Fruit fly (Drosophila melanogaster) Kc167 (cell line): Measurements from ENCODE around the gene dtr.

Experiments
- Myc ChIP-seq: fragments of >200 bp; optimal IDR thresholded peaks from 2 replicates; lab custom pipeline; 2017; ENCODE audit warnings: missing external identifiers
- Sin3A ChIP-seq: fragments of >200 bp; optimal IDR thresholded peaks from 2 replicates; lab custom pipeline; 2018; ENCODE audit warnings: missing external identifiers
- h ChIP-seq: fragments of >200 bp; optimal IDR thresholded peaks from 3 replicates; lab custom pipeline; 2018; ENCODE audit warnings: missing external identifiers
- insv ChIP-seq: fragments of >200 bp; optimal IDR thresholded peaks from 3 replicates; lab custom pipeline; 2018; ENCODE audit warnings: missing external identifiers
- psq ChIP-seq: fragments of >200 bp; optimal IDR thresholded peaks from 2 replicates; lab custom pipeline; 2017; ENCODE audit warnings: missing external identifiers
- ttk ChIP-seq: sonication (Bioruptor generic); optimal IDR thresholded peaks from 2 replicates; lab custom pipeline; 2017; ENCODE audit warnings: missing external identifiers

Gene dtr

DNA sequence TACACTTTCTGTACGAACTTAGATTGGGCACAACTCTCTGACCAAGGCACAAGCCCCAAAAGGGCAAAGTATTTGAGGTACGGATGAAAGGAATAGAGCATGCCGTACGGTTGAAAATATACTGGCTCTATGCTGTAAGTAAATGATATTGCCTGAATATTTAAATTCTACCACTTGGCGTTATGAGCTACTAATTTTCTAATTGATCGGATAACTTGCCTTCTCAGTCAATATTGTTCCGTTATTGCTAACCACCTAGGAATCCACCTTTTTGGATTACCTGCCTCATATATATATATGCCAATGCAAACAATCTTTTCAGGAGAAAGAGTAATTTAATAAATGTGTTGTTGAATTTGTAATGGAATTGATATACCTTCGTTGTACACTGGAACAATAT, 8.6 kb downstream of the dtr start, which contains the start of gene Gr39b:
Gr39b (minus strand) TSS at position 101 of the 400 bp plus-strand sequence.
- no peak for TF ChIP-seq psq

DNA sequence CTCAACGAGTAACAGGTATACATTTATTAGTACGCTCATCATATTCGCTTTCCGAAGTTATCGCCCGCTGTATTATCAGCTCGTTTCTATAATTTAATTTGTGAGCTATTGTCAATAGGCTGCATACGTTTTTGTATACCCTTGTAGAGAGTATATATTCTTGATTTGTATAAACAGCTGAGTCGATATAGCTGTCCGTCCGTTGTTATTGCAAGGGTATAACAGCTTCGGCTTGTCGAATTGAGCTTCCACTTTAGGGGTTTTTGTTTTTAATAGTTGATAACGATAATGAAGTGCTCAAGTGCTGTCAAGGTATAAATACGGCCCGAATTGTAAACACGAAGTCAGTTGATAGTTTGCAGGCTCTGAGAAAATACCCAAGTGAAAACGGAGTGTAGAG, 9.9 kb downstream of the dtr start, which contains the start of gene CG8665:
CG8665 (plus strand) TSS at position 342 of the 400 bp plus-strand sequence.
- TF ChIP-seq Myc, result no peak

DNA sequence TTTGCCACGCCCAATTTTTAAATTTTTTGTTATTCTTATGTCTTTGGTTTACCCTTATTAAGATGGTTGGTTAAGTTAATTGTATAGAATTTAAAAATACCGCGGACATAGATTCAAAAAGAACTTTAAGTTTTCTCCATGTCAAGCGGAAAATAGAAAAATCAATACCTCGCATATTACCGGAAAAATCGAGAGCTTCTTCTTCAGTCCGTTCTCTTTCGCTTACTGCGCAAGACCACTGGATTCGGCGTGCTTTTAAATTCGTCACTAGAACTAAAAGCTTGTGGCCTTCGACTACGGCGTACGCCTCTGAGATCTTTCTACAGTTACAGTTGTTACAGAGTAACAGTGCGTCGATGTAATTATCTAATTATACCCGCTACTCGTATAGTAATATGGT, 17.0 kb downstream of the dtr start:
- TF ChIP-seq h (lab: Kevin White, UChicago), result no peak
- no peak for TF ChIP-seq ttk (lab: Kevin White, UChicago)
- TF ChIP-seq Sin3A (lab: Kevin White, UChicago), result no peak
- no peak for TF ChIP-seq psq
- no peak for TF ChIP-seq Myc
- no peak for TF ChIP-seq insv (lab: Kevin White, UChicago)

DNA sequence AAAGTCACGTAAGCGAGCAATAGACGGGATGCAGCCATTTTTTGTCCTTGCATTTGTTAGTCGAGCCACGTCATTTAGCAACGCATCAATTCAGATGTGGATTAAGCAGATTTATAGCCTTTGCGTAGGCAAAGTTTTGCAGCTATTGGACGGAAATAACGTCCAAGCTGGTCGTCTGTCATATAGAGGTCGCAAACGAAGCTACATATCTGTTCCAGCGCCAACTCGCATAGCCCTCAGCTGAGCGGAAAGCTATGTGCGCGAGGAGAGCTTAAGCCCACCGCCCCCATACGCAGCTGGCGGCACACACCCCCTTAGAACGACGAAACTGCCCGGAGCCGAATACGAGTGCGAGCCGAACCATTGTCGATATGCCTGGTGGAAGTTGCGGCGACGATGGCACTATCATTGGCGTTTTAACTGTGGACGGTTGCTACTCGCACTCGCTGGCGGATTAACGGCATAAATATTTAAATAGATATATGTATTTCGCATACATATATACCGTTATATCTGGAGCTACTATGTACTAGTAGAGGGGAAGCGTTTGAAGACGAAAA, 18.9 kb downstream of the dtr start, which contains the start of gene nrv3:
nrv3 (plus strand) TSS at position 211 of the 560 bp plus-strand sequence.
- no peak for TF ChIP-seq Myc

DNA sequence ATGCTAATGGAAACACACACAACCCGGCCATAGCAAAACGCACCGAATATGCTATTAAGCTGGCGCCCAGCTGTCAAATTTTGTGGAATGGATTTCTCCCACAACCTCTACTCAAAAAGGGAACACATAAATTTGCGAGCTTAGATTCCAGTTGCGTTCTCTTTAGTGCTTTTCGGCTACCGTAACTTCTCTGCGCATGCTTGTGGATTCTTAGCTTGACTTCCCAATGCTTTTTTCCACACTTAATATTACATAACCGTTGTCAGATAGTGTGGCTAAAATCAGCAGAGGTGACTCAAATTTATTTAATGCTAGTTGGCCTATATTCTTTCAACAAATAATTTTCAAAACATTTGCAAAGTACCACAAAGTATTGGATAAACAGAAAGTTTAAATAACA, 20.4 kb downstream of the dtr start:
- TF ChIP-seq Myc (no peak), h (lab: Kevin White, UChicago) (no peak), Sin3A (lab: Kevin White, UChicago) (no peak), psq (no peak), insv (lab: Kevin White, UChicago) (no peak), ttk (lab: Kevin White, UChicago) (no peak)

DNA sequence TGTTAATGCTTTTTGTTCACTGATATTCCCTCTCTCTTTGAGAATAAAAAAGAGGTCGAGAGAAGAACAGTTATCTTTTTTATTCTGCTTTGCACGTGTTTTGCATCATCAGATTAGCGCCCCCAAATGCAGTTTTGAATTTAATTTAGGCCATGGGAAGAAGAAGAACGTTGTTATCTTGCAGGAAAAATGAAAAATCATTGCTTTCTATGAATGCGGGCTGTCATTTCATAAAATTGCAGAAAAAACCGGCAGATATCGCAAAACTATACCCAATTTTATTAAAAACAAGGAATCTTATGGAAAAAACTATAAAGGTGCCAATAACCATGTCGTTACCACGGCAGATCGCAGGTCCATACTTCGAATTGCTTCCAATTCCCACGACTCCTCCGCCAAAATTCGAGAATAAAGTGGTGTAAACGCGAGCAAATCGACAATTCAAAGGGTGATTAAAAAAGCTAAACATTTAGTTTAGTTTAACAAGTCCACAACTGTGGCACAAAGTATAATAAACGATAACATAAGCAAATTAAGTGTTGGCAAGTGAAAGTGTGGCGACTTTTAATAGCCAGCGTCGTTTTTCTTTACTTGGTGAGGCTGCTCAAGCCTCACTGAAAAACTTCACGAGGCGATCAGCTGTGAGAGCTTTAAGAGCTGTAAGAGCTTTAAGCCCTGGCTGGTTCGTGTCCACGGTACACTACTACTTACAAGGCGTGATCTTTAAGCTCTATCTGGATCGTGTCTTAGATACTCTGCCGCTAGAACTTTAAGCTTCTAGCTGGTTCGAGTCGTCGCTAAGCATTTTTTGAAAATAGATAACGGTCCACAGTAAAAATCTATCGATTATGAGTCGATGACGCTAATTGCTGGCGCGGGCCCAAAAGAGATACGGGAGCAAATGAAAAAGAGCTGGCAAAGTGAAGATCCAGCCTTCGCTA, 36.0 kb downstream of the dtr start:
- TF ChIP-seq ttk (lab: Kevin White, UChicago), result no peak
- no peak for TF ChIP-seq insv (lab: Kevin White, UChicago)
- TF ChIP-seq psq, result no peak
- no peak for TF ChIP-seq Myc
- no peak for TF ChIP-seq Sin3A (lab: Kevin White, UChicago)
- TF ChIP-seq h (lab: Kevin White, UChicago), result no peak
